Worm (Caenorhabditis elegans) whole organism, late embryonic: ENCODE measurements around the gene C08E8.2.

ENCODE experiments used
- ama-1 ChIP-seq: fragments of 150-350 bp; optimal IDR thresholded peaks from 2 replicates; lab custom pipeline; 2014
- ceh-18 ChIP-seq: sonication (generic microtip); optimal IDR thresholded peaks from 2 replicates; lab custom pipeline; 2016; ENCODE audit warnings: missing genetic modification characterization, missing compliant biosample characterization
- ceh-9 ChIP-seq: sonication (generic microtip); optimal IDR thresholded peaks from 2 replicates; lab custom pipeline; 2016; ENCODE audit warnings: mild to moderate bottlenecking, missing genetic modification characterization, inconsistent platforms, missing compliant biosample characterization
- elt-2 ChIP-seq: sonication (generic microtip); optimal IDR thresholded peaks from 2 replicates; lab custom pipeline; 2016; ENCODE audit warnings: missing genetic modification reagents, missing genetic modification characterization, missing compliant biosample characterization
- hlh-15 ChIP-seq: sonication (generic microtip); optimal IDR thresholded peaks from 2 replicates; lab custom pipeline; 2016; ENCODE audit warnings: missing genetic modification characterization, missing compliant biosample characterization
- hlh-30 ChIP-seq: sonication (generic microtip); optimal IDR thresholded peaks from 2 replicates; lab custom pipeline; 2017; ENCODE audit warnings: antibody characterized with exemption, missing genetic modification characterization, missing compliant biosample characterization; ENCODE audit not compliant: insufficient read depth
- mec-3 ChIP-seq: sonication (generic microtip); optimal IDR thresholded peaks from 2 replicates; lab custom pipeline; 2016; ENCODE audit warnings: borderline replicate concordance, missing genetic modification characterization, missing compliant biosample characterization
- npax-4 ChIP-seq: sonication (generic microtip); optimal IDR thresholded peaks from 2 replicates; lab custom pipeline; 2016; ENCODE audit warnings: missing genetic modification characterization, missing compliant biosample characterization
- pqm-1 ChIP-seq: sonication (generic microtip); optimal IDR thresholded peaks from 2 replicates; lab custom pipeline; 2016; ENCODE audit warnings: missing genetic modification characterization, missing compliant biosample characterization

DNA sequence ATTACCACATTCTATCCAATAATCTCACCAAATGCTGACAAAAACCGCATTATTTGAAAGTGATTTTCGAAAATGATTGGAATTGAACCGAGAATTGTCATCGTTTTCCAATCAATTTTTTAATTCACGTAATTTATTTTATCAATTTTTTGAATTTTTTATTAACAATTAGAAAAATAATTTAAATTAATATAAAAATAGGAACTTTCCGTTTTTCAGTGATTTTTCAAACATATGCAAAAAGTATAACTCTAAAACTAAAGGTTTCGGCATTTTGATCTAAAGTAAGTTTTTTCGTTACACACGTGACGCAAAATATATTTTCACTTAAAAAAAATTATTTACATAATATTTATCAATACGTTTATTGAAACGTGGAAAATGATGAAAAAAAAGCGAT, 38.6 kb upstream of the C08E8.2 start, which contains the start of gene Y51A2B.6:
- TF ChIP-seq pqm-1 (tag; lab: Kevin White, UChicago), result no peak
- TF ChIP-seq ceh-18, result no peak
- no peak for TF ChIP-seq ama-1 (lab: Kevin White, UChicago)
- no peak for TF ChIP-seq mec-3 (tag; lab: Kevin White, UChicago)
- no peak for TF ChIP-seq hlh-15 (tag; lab: Kevin White, UChicago)
- no peak for TF ChIP-seq elt-2 (tag; lab: Kevin White, UChicago)
- no peak for TF ChIP-seq hlh-30 (tag; lab: Kevin White, UChicago)
- no peak for TF ChIP-seq npax-4 (tag; lab: Kevin White, UChicago)
- TF ChIP-seq ceh-9, result no peak
